Fruit fly (Drosophila melanogaster) whole organism, pupa: Measurements from ENCODE around the gene kraken.

Source experiments
- CG10348 ChIP-seq: fragments of 200-800 bp; sonication (Bioruptor generic); IDR thresholded peaks from 2 replicates; pipeline ENCODE4 v1.3.6; 2022; ENCODE audit warnings: missing biosample characterization, missing genetic modification characterization
- CG12605 ChIP-seq: fragments of 200-800 bp; sonication (Bioruptor generic); IDR thresholded peaks from 2 replicates; pipeline ENCODE4 v1.3.6; 2022; ENCODE audit warnings: missing biosample characterization, missing genetic modification characterization
- CG13204 ChIP-seq: fragments of 200-800 bp; sonication (Bioruptor generic); optimal IDR thresholded peaks from 2 replicates; lab custom pipeline; 2018; ENCODE audit warnings: missing biosample characterization, mild to moderate bottlenecking, missing genetic modification characterization, moderate library complexity
- CG14655 ChIP-seq: fragments of 200-800 bp; sonication (Bioruptor generic); optimal IDR thresholded peaks from 3 replicates; lab custom pipeline; 2017; ENCODE audit warnings: mild to moderate bottlenecking, missing biosample characterization, missing genetic modification reagents, missing genetic modification characterization
- CG15710 ChIP-seq: fragments of 200-800 bp; sonication (Bioruptor generic); optimal IDR thresholded peaks from 2 replicates; lab custom pipeline; 2018; ENCODE audit warnings: missing biosample characterization, mild to moderate bottlenecking, missing genetic modification characterization, moderate library complexity
- CG17806 ChIP-seq: fragments of 200-800 bp; sonication (Bioruptor generic); optimal IDR thresholded peaks from 2 replicates; lab custom pipeline; 2018; ENCODE audit warnings: missing biosample characterization, mild to moderate bottlenecking, missing genetic modification characterization, moderate library complexity
- CG32121 ChIP-seq: fragments of 200-800 bp; sonication (Bioruptor generic); IDR thresholded peaks from 2 replicates; pipeline ENCODE4 v1.3.6; 2022; ENCODE audit warnings: missing biosample characterization, missing genetic modification characterization
- CG34367 ChIP-seq: fragments of 200-800 bp; sonication (Bioruptor generic); optimal IDR thresholded peaks from 2 replicates; lab custom pipeline; 2018; ENCODE audit warnings: missing biosample characterization, mild to moderate bottlenecking, missing genetic modification characterization
- CG4496 ChIP-seq: fragments of 200-800 bp; sonication (Bioruptor generic); IDR thresholded peaks from 3 replicates; pipeline ENCODE4 v1.3.6; 2022; ENCODE audit warnings: missing biosample characterization, missing genetic modification characterization
- CG8159 ChIP-seq: fragments of 200-800 bp; sonication (Bioruptor generic); optimal IDR thresholded peaks from 3 replicates; lab custom pipeline; 2018; ENCODE audit warnings: missing biosample characterization, mild to moderate bottlenecking, missing genetic modification characterization, moderate library complexity
- CG8301 ChIP-seq: fragments of 200-800 bp; sonication (Bioruptor generic); optimal IDR thresholded peaks from 2 replicates; lab custom pipeline; 2018; ENCODE audit warnings: missing biosample characterization, mild to moderate bottlenecking, missing genetic modification characterization
- CG9948 ChIP-seq: fragments of 200-800 bp; sonication (Bioruptor generic); optimal IDR thresholded peaks from 2 replicates; lab custom pipeline; 2018; ENCODE audit warnings: missing biosample characterization, mild to moderate bottlenecking, missing genetic modification characterization, moderate library complexity
- D1 ChIP-seq: fragments of 200-800 bp; sonication (Bioruptor generic); optimal IDR thresholded peaks from 2 replicates; lab custom pipeline; 2018; ENCODE audit warnings: missing biosample characterization, mild to moderate bottlenecking, missing genetic modification characterization, moderate library complexity
- EcR ChIP-seq: fragments of 200-800 bp; sonication (Bioruptor generic); optimal IDR thresholded peaks from 3 replicates; lab custom pipeline; 2019; ENCODE audit warnings: missing biosample characterization, missing genetic modification characterization, mild to moderate bottlenecking, moderate library complexity, missing genetic modification reagents
- Ets98B ChIP-seq: fragments of 200-800 bp; sonication (Bioruptor generic); IDR thresholded peaks from 2 replicates; pipeline ENCODE4 v1.3.6; 2022; ENCODE audit warnings: missing biosample characterization, missing genetic modification characterization
- Pif1A ChIP-seq: fragments of 200-800 bp; sonication (Bioruptor generic); optimal IDR thresholded peaks from 3 replicates; lab custom pipeline; 2016; ENCODE audit warnings: missing biosample characterization, missing genetic modification characterization
- Pif1B ChIP-seq: fragments of 200-800 bp; sonication (Bioruptor generic); optimal IDR thresholded peaks from 3 replicates; lab custom pipeline; 2016; ENCODE audit warnings: missing biosample characterization, missing genetic modification characterization
- Snoo ChIP-seq: fragments of 200-800 bp; sonication (Bioruptor generic); optimal IDR thresholded peaks from 3 replicates; lab custom pipeline; 2017; ENCODE audit warnings: missing biosample characterization, mild to moderate bottlenecking, missing genetic modification characterization, inconsistent platforms
- fd96Ca ChIP-seq: fragments of 200-800 bp; sonication (Bioruptor generic); IDR thresholded peaks from 3 replicates; pipeline ENCODE4 v1.3.6; 2022; ENCODE audit warnings: missing biosample characterization, missing genetic modification characterization
- gl ChIP-seq: fragments of 200-800 bp; sonication (Bioruptor generic); optimal IDR thresholded peaks from 2 replicates; lab custom pipeline; 2018; ENCODE audit warnings: missing biosample characterization, mild to moderate bottlenecking, missing genetic modification characterization
- rn ChIP-seq: fragments of 200-800 bp; sonication (Bioruptor generic); IDR thresholded peaks from 2 replicates; pipeline ENCODE4 v1.3.6; 2022; ENCODE audit warnings: missing biosample characterization, missing genetic modification characterization

Gene kraken

DNA sequence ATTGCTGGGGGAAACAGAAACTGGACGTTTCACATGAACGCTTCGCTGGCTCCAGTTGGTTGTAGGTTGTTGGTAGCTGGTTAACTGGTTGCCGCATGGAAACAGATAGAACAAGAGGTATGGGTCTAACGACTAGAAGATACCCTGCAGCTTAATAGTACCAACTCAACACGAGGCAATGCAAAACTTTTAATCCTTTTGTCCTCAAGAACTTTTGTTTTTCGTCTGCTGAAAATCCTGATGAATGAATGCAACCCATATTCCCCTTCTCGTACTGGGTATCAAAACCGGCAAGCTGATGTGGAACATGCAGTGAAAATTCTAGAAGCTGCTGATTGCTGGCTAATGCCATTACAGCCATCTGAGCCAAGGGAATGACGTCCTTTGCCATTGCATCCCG, 14.6 kb upstream of the kraken start:
- TF ChIP-seq fd96Ca (GFP tag; lab: Robert Waterston, UW) (peak; percentile 92), CG17806 (tag; lab: Kevin White, UChicago) (peak; percentile 54), CG34367 (peak; percentile 44), gl (tag; lab: Kevin White, UChicago) (no peak), CG15710 (peak; percentile 84), CG13204 (GFP tag; lab: Kevin White, UChicago) (no peak), Pif1B (GFP tag; lab: Kevin White, UChicago) (no peak), rn (GFP tag; lab: Robert Waterston, UW) (peak; percentile 57), CG8301 (tag; lab: Kevin White, UChicago) (peak; percentile 88), CG12605 (GFP tag; lab: Robert Waterston, UW) (peak; percentile 74), Snoo (tag; lab: Kevin White, UChicago) (peak; percentile 5), CG8159 (no peak), EcR (GFP tag; lab: Kevin White, UChicago) (no peak), D1 (tag; lab: Kevin White, UChicago) (no peak), CG9948 (peak; percentile 75), Ets98B (GFP tag; lab: Robert Waterston, UW) (peak; percentile 84), CG14655 (GFP tag; lab: Kevin White, UChicago) (peak; percentile 89), CG32121 (GFP tag; lab: Robert Waterston, UW) (peak; percentile 77), CG10348 (GFP tag; lab: Robert Waterston, UW) (peak; percentile 83), CG4496 (peak; percentile 87), Pif1A (GFP tag; lab: Kevin White, UChicago) (no peak)

DNA sequence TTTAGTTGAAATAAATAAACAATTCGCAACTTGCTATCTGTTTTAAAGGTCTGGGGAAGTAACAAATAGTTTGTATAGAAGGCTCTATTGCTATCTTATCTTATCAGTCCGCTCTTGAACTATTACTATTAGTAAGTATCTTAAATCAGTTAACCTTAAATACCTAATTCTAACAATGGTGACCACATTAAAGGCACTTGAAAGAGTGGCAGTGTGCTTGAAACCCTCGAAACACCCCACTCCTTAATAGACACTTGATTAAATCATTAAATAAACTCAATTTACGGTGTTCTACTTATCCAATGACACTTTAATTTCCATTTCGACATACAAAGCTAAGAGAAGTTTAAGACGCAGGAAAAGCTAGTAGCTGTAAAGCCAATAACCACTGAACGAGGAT, 13.8 kb upstream of the kraken start:
- TF ChIP-seq D1 (tag; lab: Kevin White, UChicago), result no peak
- no peak for TF ChIP-seq Snoo (tag; lab: Kevin White, UChicago)
- TF ChIP-seq Ets98B (GFP tag; lab: Robert Waterston, UW), result no peak
- TF ChIP-seq fd96Ca (GFP tag; lab: Robert Waterston, UW), result no peak
- TF ChIP-seq CG8159, result no peak

DNA sequence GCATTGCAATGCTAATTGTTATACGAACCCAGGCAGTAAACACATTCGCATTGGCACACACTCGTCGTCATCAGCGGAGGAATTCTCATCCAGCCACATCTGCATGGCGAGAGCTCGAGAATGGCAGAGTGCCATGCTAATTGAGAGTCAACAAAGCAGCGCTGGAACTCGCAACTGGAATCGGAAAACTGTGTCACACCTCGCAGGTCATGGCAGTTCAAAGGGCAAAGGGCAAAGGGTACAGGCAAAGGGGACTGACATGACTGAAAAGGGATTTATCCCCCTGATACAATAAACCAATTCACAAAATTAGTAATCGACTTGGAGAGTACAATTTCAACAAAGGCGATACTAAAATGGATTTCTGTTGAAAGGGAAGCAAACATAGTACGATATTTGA, 12.5 kb upstream of the kraken start:
- TF ChIP-seq CG12605 (GFP tag; lab: Robert Waterston, UW), result no peak
- no peak for TF ChIP-seq CG8159
- TF ChIP-seq gl (tag; lab: Kevin White, UChicago), result peak; percentile 24
- TF ChIP-seq EcR (GFP tag; lab: Kevin White, UChicago), result peak; percentile 69

DNA sequence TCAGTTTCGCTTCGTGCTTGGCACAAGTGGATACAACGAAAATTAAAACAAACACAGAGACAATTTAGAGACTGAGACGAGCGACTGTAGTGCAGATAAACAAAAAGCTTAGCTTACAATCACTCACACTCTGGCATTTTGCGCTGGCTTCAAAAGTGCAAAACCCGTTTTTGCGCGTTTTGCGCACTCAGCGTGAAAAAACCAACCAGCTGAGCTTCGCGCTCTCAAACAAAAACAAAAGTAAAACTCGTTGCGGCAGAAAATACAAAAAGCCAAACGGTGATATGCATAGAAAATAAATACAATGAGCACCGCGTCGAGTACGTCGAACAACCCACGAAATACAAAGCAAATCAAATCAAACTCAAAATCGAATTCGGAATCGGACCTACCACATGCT, 11.9 kb upstream of the kraken start:
- no peak for TF ChIP-seq fd96Ca (GFP tag; lab: Robert Waterston, UW)
- TF ChIP-seq CG32121 (GFP tag; lab: Robert Waterston, UW), result peak; percentile 35; the same call in 1 of the 2 replicates
- TF ChIP-seq CG8159, result no peak
- TF ChIP-seq EcR (GFP tag; lab: Kevin White, UChicago), result no peak
- no peak for TF ChIP-seq rn (GFP tag; lab: Robert Waterston, UW)
- TF ChIP-seq Ets98B (GFP tag; lab: Robert Waterston, UW), result peak; percentile 36; the same call in 1 of the 2 replicates
- no peak for TF ChIP-seq CG8301 (tag; lab: Kevin White, UChicago)
- no peak for TF ChIP-seq CG10348 (GFP tag; lab: Robert Waterston, UW)
- TF ChIP-seq CG4496, result no peak
- TF ChIP-seq CG15710, result no peak
- TF ChIP-seq CG12605 (GFP tag; lab: Robert Waterston, UW), result 0 out of 2 replicates have a peak, but pooled peaks have one; percentile 45
- TF ChIP-seq D1 (tag; lab: Kevin White, UChicago), result no peak
- no peak for TF ChIP-seq CG34367
- TF ChIP-seq CG13204 (GFP tag; lab: Kevin White, UChicago), result peak; percentile 25
- TF ChIP-seq Snoo (tag; lab: Kevin White, UChicago), result no peak
- TF ChIP-seq Pif1B (GFP tag; lab: Kevin White, UChicago), result no peak
- no peak for TF ChIP-seq Pif1A (GFP tag; lab: Kevin White, UChicago)
- TF ChIP-seq CG9948, result no peak
- no peak for TF ChIP-seq CG14655 (GFP tag; lab: Kevin White, UChicago)
- TF ChIP-seq gl (tag; lab: Kevin White, UChicago), result no peak
- no peak for TF ChIP-seq CG17806 (tag; lab: Kevin White, UChicago)

DNA sequence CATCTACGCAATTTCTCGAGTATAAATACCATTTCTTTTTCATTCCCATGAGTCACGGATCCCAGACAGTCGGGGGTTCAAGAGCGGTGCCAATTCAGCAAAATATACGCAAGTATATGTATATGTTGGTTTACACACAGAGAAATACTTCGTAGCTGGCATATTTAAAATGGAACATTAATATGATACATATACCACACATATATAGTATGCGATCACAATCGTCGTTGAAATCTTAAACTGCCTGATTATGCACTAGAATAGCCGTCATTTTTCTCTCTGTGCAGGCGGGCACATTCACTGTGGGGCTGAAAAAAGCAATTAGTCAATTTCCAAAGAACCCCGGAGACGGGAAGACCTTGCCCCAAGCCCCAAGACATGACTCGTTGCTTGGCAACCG, 10.9 kb upstream of the kraken start:
- peak; percentile 93 for TF ChIP-seq gl (tag; lab: Kevin White, UChicago)
- peak; percentile 96 for TF ChIP-seq CG15710
- TF ChIP-seq CG13204 (GFP tag; lab: Kevin White, UChicago), result no peak
- TF ChIP-seq EcR (GFP tag; lab: Kevin White, UChicago), result peak; percentile 88
- 0 out of 2 replicates have a peak, but pooled peaks have one; percentile 22 for TF ChIP-seq CG10348 (GFP tag; lab: Robert Waterston, UW)
- peak; percentile 98 for TF ChIP-seq CG4496
- peak; percentile 95 for TF ChIP-seq Pif1B (GFP tag; lab: Kevin White, UChicago)
- peak; percentile 96 for TF ChIP-seq fd96Ca (GFP tag; lab: Robert Waterston, UW)
- TF ChIP-seq CG8301 (tag; lab: Kevin White, UChicago), result peak; percentile 93
- peak; percentile 95 for TF ChIP-seq rn (GFP tag; lab: Robert Waterston, UW)
- TF ChIP-seq CG12605 (GFP tag; lab: Robert Waterston, UW), result peak; percentile 96
- peak; percentile 94 for TF ChIP-seq Pif1A (GFP tag; lab: Kevin White, UChicago)
- peak; percentile 95 for TF ChIP-seq CG8159
- TF ChIP-seq D1 (tag; lab: Kevin White, UChicago), result peak; percentile 78
- peak; percentile 95 for TF ChIP-seq CG32121 (GFP tag; lab: Robert Waterston, UW)
- TF ChIP-seq Ets98B (GFP tag; lab: Robert Waterston, UW), result peak; percentile 96
- peak; percentile 94 for TF ChIP-seq CG17806 (tag; lab: Kevin White, UChicago)
- peak; percentile 97 for TF ChIP-seq Snoo (tag; lab: Kevin White, UChicago)
- TF ChIP-seq CG14655 (GFP tag; lab: Kevin White, UChicago), result peak; percentile 96
- TF ChIP-seq CG34367, result peak; percentile 94
- peak; percentile 93 for TF ChIP-seq CG9948
